Fruit fly (Drosophila melanogaster): ENCODE data around the gene unc-13-4A.

DNA sequence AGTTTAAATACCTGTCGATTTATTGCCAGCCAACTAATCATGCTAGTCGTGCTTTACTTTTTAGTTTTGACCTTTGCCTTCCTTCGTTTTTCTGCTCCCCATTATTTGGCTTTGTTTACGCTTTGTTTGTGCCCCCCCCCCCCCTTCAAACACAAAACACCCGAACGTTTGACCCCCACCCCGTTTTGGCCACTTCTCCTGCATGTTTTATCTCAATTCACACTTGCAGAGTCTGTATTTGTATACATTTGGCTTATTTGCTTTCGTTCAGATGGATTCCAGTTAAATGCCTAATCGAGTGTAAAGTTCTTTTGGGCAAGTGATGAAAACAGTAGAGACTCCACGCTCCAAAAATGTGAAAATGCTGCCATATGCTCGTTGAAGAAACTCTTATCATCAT lies 36.6 kb upstream of the unc-13-4A start:
- no peak for TF ChIP-seq pan (optimal IDR thresholded peaks at IDR 0.05)
- TF ChIP-seq usp (GFP tag; optimal IDR thresholded peaks at IDR 0.05), result no peak
- no peak for TF ChIP-seq psq (optimal IDR thresholded peaks at IDR 0.05)
- no peak for TF ChIP-seq Dll (optimal IDR thresholded peaks at IDR 0.05)
